Worm (Caenorhabditis elegans) whole organism, L1 larva: Measurements from ENCODE around the gene W08F4.3.

Experiments used
- C16A3.4 ChIP-seq: fragments of 150-350 bp; optimal IDR thresholded peaks from 2 replicates; lab custom pipeline; 2014; ENCODE audit warnings: missing biosample characterization, missing genetic modification characterization
- C34B4.2 ChIP-seq: sonication (generic microtip); optimal IDR thresholded peaks from 2 replicates; lab custom pipeline; 2017; ENCODE audit warnings: mild to moderate bottlenecking, missing genetic modification characterization, missing compliant biosample characterization
- alr-1 ChIP-seq: fragments of 200-800 bp; sonication (Bioruptor generic); optimal IDR thresholded peaks from 2 replicates; lab custom pipeline; 2018; ENCODE audit warnings: borderline replicate concordance, mild to moderate bottlenecking, missing genetic modification characterization, missing compliant biosample characterization
- ama-1 ChIP-seq: fragments of 150-350 bp; optimal IDR thresholded peaks from 2 replicates; lab custom pipeline; 2014
- blmp-1 ChIP-seq: fragments of 150-350 bp; optimal IDR thresholded peaks from 2 replicates; lab custom pipeline; 2014; ENCODE audit warnings: missing biosample characterization, missing genetic modification characterization
- ceh-63 ChIP-seq: fragments of 200-800 bp; sonication (Bioruptor generic); optimal IDR thresholded peaks from 2 replicates; lab custom pipeline; 2018; ENCODE audit warnings: mild to moderate bottlenecking, missing genetic modification characterization, missing compliant biosample characterization
- ceh-82 ChIP-seq, 3 experiments: fragments of 150-350 bp in 1 of 3; sonication (generic microtip) in 2 of 3; optimal IDR thresholded peaks; 2 replicates each; lab custom pipeline; 2014 to 2017; ENCODE audit warnings: missing biosample characterization in 3 of 3, missing genetic modification characterization in 3 of 3
- ceh-90 ChIP-seq: sonication (generic microtip); optimal IDR thresholded peaks from 2 replicates; lab custom pipeline; 2016; ENCODE audit warnings: missing genetic modification characterization, missing compliant biosample characterization
- dpl-1 ChIP-seq, 3 experiments: fragments of 150-350 bp in 2 of 3; sonication (generic microtip) in 1 of 3; optimal IDR thresholded peaks; 2 replicates each; lab custom pipeline; 2014 to 2017; ENCODE audit warnings: missing biosample characterization in 3 of 3, missing genetic modification characterization in 3 of 3, missing genetic modification reagents in 3 of 3
- dsc-1 ChIP-seq: sonication (generic microtip); optimal IDR thresholded peaks from 2 replicates; lab custom pipeline; 2016; ENCODE audit warnings: mild to moderate bottlenecking, missing genetic modification characterization, missing compliant biosample characterization
- efl-1 ChIP-seq, 4 experiments: fragments of 150-350 bp; optimal IDR thresholded peaks in 3 of 4; peaks in 1 of 4; 1 replicate in 1 of 4; 2 replicates in 3 of 4; lab custom pipeline; 2014; ENCODE audit warnings: missing biosample characterization in 2 of 4, missing genetic modification characterization in 2 of 4, missing genetic modification reagents in 2 of 4
- efl-3 ChIP-seq: fragments of 200-800 bp; sonication (Bioruptor generic); optimal IDR thresholded peaks from 2 replicates; lab custom pipeline; 2018; ENCODE audit warnings: mild to moderate bottlenecking, missing genetic modification characterization, missing compliant biosample characterization
- egl-27 ChIP-seq, 2 experiments: fragments of 150-350 bp in 1 of 2; sonication (generic microtip); optimal IDR thresholded peaks; 3 replicates each; lab custom pipeline; 2017 to 2018; ENCODE audit warnings: missing biosample characterization in 2 of 2, missing genetic modification characterization in 2 of 2, missing genetic modification reagents in 2 of 2
- elt-2 ChIP-seq: sonication (generic microtip); optimal IDR thresholded peaks from 2 replicates; lab custom pipeline; 2016; ENCODE audit warnings: missing genetic modification characterization, mild to moderate bottlenecking, inconsistent platforms, missing compliant biosample characterization, missing genetic modification reagents
- fkh-4 ChIP-seq: sonication (generic microtip); optimal IDR thresholded peaks from 2 replicates; lab custom pipeline; 2016; ENCODE audit warnings: missing compliant biosample characterization, missing genetic modification characterization, borderline replicate concordance
- fkh-8 ChIP-seq: sonication (generic microtip); optimal IDR thresholded peaks from 2 replicates; lab custom pipeline; 2016; ENCODE audit warnings: mild to moderate bottlenecking, missing genetic modification characterization, missing compliant biosample characterization
- fos-1 ChIP-seq: fragments of 150-350 bp; optimal IDR thresholded peaks from 2 replicates; lab custom pipeline; 2014; ENCODE audit warnings: missing biosample characterization, missing genetic modification characterization
- hlh-17 ChIP-seq: fragments of 200-800 bp; sonication (Bioruptor generic); optimal IDR thresholded peaks from 2 replicates; lab custom pipeline; 2018; ENCODE audit warnings: missing genetic modification characterization, mild to moderate bottlenecking, missing compliant biosample characterization, moderate library complexity, borderline replicate concordance
- hlh-4 ChIP-seq: sonication (generic microtip); optimal IDR thresholded peaks from 2 replicates; lab custom pipeline; 2016; ENCODE audit warnings: mild to moderate bottlenecking, missing genetic modification characterization, missing compliant biosample characterization
- hpl-2 ChIP-seq: fragments of 150-350 bp; optimal IDR thresholded peaks from 2 replicates; lab custom pipeline; 2014; ENCODE audit warnings: missing biosample characterization, missing genetic modification reagents, missing genetic modification characterization
- lin-13 ChIP-seq: fragments of 150-350 bp; optimal IDR thresholded peaks from 2 replicates; lab custom pipeline; 2014; ENCODE audit warnings: missing biosample characterization, missing genetic modification reagents, missing genetic modification characterization
- lin-14 ChIP-seq: fragments of 200-800 bp; sonication (Bioruptor generic); optimal IDR thresholded peaks from 2 replicates; lab custom pipeline; 2018; ENCODE audit warnings: mild to moderate bottlenecking, missing genetic modification characterization, moderate library complexity, missing compliant biosample characterization
- lir-3 ChIP-seq: sonication (generic microtip); optimal IDR thresholded peaks from 2 replicates; lab custom pipeline; 2016; ENCODE audit warnings: mild to moderate bottlenecking, missing genetic modification characterization, moderate library complexity, missing compliant biosample characterization; ENCODE audit not compliant: poor library complexity
- lsy-2 ChIP-seq, 2 experiments: fragments of 150-350 bp; optimal IDR thresholded peaks; 2 replicates each; lab custom pipeline; 2014; ENCODE audit warnings: missing biosample characterization in 2 of 2, missing genetic modification characterization in 2 of 2
- mab-9 ChIP-seq: fragments of 200-800 bp; sonication (Bioruptor generic); IDR thresholded peaks from 2 replicates; pipeline ENCODE4 v1.3.6; 2022; ENCODE audit warnings: missing genetic modification reagents, missing genetic modification characterization, missing compliant biosample characterization
- mdl-1 ChIP-seq, 2 experiments: fragments of 150-350 bp; optimal IDR thresholded peaks; 2 replicates each; lab custom pipeline; 2014 to 2017; ENCODE audit warnings: missing biosample characterization in 2 of 2, missing genetic modification characterization in 2 of 2, inconsistent platforms in 1 of 2
- mep-1 ChIP-seq: fragments of 150-350 bp; optimal IDR thresholded peaks from 2 replicates; lab custom pipeline; 2014; ENCODE audit warnings: missing biosample characterization, missing genetic modification characterization
- nhr-11 ChIP-seq: fragments of 150-350 bp; optimal IDR thresholded peaks from 2 replicates; lab custom pipeline; 2014; ENCODE audit warnings: missing biosample characterization, missing genetic modification characterization
- nhr-19 ChIP-seq: fragments of 200-800 bp; sonication (Bioruptor generic); conservative IDR thresholded peaks from 2 replicates; pipeline ENCODE4 v1.3.6; 2022; ENCODE audit warnings: missing genetic modification characterization, missing compliant biosample characterization
- nhr-20 ChIP-seq: sonication (generic microtip); optimal IDR thresholded peaks from 2 replicates; lab custom pipeline; 2016; ENCODE audit warnings: mild to moderate bottlenecking, missing genetic modification characterization, missing compliant biosample characterization
- nhr-47 ChIP-seq: sonication (generic microtip); optimal IDR thresholded peaks from 2 replicates; lab custom pipeline; 2016; ENCODE audit warnings: mild to moderate bottlenecking, missing genetic modification characterization, moderate library complexity, missing compliant biosample characterization
- nhr-71 ChIP-seq: sonication (generic microtip); optimal IDR thresholded peaks from 2 replicates; lab custom pipeline; 2016; ENCODE audit warnings: mild to moderate bottlenecking, missing genetic modification characterization, moderate library complexity, missing compliant biosample characterization
- nhr-76 ChIP-seq: sonication (generic microtip); optimal IDR thresholded peaks from 2 replicates; lab custom pipeline; 2017; ENCODE audit warnings: missing biosample characterization, missing genetic modification characterization
- nhr-77 ChIP-seq: fragments of 150-350 bp; optimal IDR thresholded peaks from 2 replicates; lab custom pipeline; 2014; ENCODE audit warnings: missing biosample characterization, missing genetic modification characterization
- nhr-85 ChIP-seq: sonication (generic microtip); peaks from one replicate; lab custom pipeline; 2016; ENCODE audit warnings: missing genetic modification characterization, inconsistent platforms, missing compliant biosample characterization
- nhr-90 ChIP-seq: sonication (generic microtip); optimal IDR thresholded peaks from 2 replicates; lab custom pipeline; 2016; ENCODE audit warnings: mild to moderate bottlenecking, missing genetic modification characterization, missing compliant biosample characterization; ENCODE audit not compliant: poor library complexity
- pag-3 ChIP-seq: sonication (generic microtip); optimal IDR thresholded peaks from 2 replicates; lab custom pipeline; 2017; ENCODE audit warnings: missing genetic modification characterization, mild to moderate bottlenecking, missing compliant biosample characterization, antibody characterized with exemption, borderline replicate concordance; ENCODE audit not compliant: insufficient read depth
- pqm-1 ChIP-seq: sonication (generic microtip); optimal IDR thresholded peaks from 3 replicates; lab custom pipeline; 2017; ENCODE audit warnings: missing biosample characterization, missing genetic modification characterization
- skn-1 ChIP-seq: fragments of 150-350 bp; optimal IDR thresholded peaks from 2 replicates; lab custom pipeline; 2014; ENCODE audit warnings: missing biosample characterization, missing genetic modification characterization
- snu-23 ChIP-seq: sonication (generic microtip); optimal IDR thresholded peaks from 2 replicates; lab custom pipeline; 2016; ENCODE audit warnings: missing genetic modification characterization, missing compliant biosample characterization
- sox-4 ChIP-seq: sonication (generic microtip); optimal IDR thresholded peaks from 2 replicates; lab custom pipeline; 2016; ENCODE audit warnings: missing genetic modification characterization, missing compliant biosample characterization
- sptf-1 ChIP-seq: fragments of 150-350 bp; optimal IDR thresholded peaks from 2 replicates; lab custom pipeline; 2014; ENCODE audit warnings: missing biosample characterization, missing genetic modification characterization
- sup-37 ChIP-seq: fragments of 200-800 bp; sonication (Bioruptor generic); optimal IDR thresholded peaks from 2 replicates; lab custom pipeline; 2018; ENCODE audit warnings: mild to moderate bottlenecking, missing genetic modification characterization, missing compliant biosample characterization
- swsn-7 ChIP-seq: sonication (generic microtip); optimal IDR thresholded peaks from 2 replicates; lab custom pipeline; 2016; ENCODE audit warnings: missing genetic modification characterization, missing compliant biosample characterization
- tbx-2 ChIP-seq: sonication (generic microtip); optimal IDR thresholded peaks from 2 replicates; lab custom pipeline; 2016; ENCODE audit warnings: missing genetic modification characterization, missing compliant biosample characterization
- unc-130 ChIP-seq: fragments of 150-350 bp; optimal IDR thresholded peaks from 2 replicates; lab custom pipeline; 2017; ENCODE audit warnings: missing biosample characterization, missing genetic modification characterization, inconsistent platforms
- unc-62 ChIP-seq: fragments of 150-350 bp; optimal IDR thresholded peaks from 2 replicates; lab custom pipeline; 2014; ENCODE audit warnings: missing biosample characterization, missing genetic modification reagents, missing genetic modification characterization
- unc-86 ChIP-seq: sonication (generic microtip); optimal IDR thresholded peaks from 2 replicates; lab custom pipeline; 2016; ENCODE audit warnings: missing genetic modification characterization, missing compliant biosample characterization
- unc-98 ChIP-seq: fragments of 200-800 bp; sonication (Bioruptor generic); IDR thresholded peaks from 2 replicates; pipeline ENCODE4 v1.3.6; 2022; ENCODE audit warnings: missing genetic modification characterization, missing compliant biosample characterization
- vab-15 ChIP-seq: sonication (generic microtip); optimal IDR thresholded peaks from 2 replicates; lab custom pipeline; 2017; ENCODE audit warnings: missing genotype, mild to moderate bottlenecking, missing genetic modification characterization, missing compliant biosample characterization
- xbp-1 ChIP-seq: sonication (generic microtip); optimal IDR thresholded peaks from 2 replicates; lab custom pipeline; 2016; ENCODE audit warnings: missing genetic modification characterization, missing compliant biosample characterization
- zip-4 ChIP-seq: fragments of 200-800 bp; sonication (Bioruptor generic); optimal IDR thresholded peaks from 2 replicates; lab custom pipeline; 2018; ENCODE audit warnings: mild to moderate bottlenecking, missing genetic modification characterization, moderate library complexity, missing compliant biosample characterization

W08F4.3 gene

DNA sequence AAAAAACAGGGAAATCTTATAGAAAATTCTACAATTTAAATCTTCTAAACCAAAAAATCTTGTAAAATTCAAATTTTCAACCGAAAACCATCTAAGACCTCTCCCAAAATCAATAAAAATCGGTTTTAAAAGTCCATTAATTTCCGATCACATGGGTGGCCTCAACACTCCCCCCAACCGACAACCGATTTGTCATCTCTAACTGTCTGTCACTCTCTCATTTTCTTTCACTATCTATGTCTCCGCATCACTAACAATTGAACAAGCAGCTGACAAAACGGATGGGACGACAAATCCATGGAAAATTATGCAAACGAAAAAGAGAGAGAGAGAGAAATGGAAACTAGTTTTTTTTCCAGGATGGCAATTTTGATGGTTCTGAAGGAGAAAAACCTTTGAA lies 22.6 kb downstream of the W08F4.3 start (continued):
- TF ChIP-seq swsn-7 (tag; lab: Kevin White, UChicago) (peak; percentile 62), unc-62 (GFP tag; lab: Kevin White, UChicago) (no peak), sox-4 (tag; lab: Kevin White, UChicago) (no peak), efl-3 (GFP tag; lab: Kevin White, UChicago) (no peak), fkh-4 (tag; lab: Kevin White, UChicago) (no peak), mdl-1 (tag; optimal IDR thresholded peaks at IDR 0.05; lab: Kevin White, UChicago) (peak in 1 of 2 experiments; percentile 81), fos-1 (tag; lab: Kevin White, UChicago) (no peak), unc-98 (GFP tag; lab: Robert Waterston, UW) (no peak), dsc-1 (peak; percentile 21), nhr-11 (tag; lab: Kevin White, UChicago) (peak; percentile 26), ceh-82 (tag; optimal IDR thresholded peaks at IDR 0.05; lab: Kevin White, UChicago) (peak in 1 of 3 experiments; percentile 56), dpl-1 (GFP tag; optimal IDR thresholded peaks at IDR 0.05; lab: Kevin White, UChicago) (peak; percentile 34 to 57 (median 49)), nhr-90 (no peak), efl-1 (optimal IDR thresholded peaks at IDR 0.05; lab: Kevin White, UChicago) (peak; percentile 61 to 68), efl-1 (GFP tag; optimal IDR thresholded peaks at IDR 0.05 in 1 of 2; lab: Kevin White, UChicago) (peak; percentile 53 to 81), alr-1 (tag; lab: Kevin White, UChicago) (no peak), ama-1 (lab: Kevin White, UChicago) (no peak), vab-15 (tag; lab: Kevin White, UChicago) (no peak), sup-37 (GFP tag; lab: Kevin White, UChicago) (no peak), C16A3.4 (peak; percentile 42), pag-3 (tag; lab: Kevin White, UChicago) (no peak), nhr-77 (no peak), C34B4.2 (tag; lab: Kevin White, UChicago) (no peak), tbx-2 (tag; lab: Kevin White, UChicago) (peak; percentile 66), elt-2 (no peak), sptf-1 (no peak), unc-130 (no peak), fkh-8 (peak; percentile 27), ceh-63 (no peak), nhr-85 (tag; lab: Kevin White, UChicago) (peak; percentile 83), snu-23 (GFP tag; lab: Kevin White, UChicago) (peak; percentile 82), skn-1 (peak; percentile 76), hlh-4 (no peak), hpl-2 (GFP tag; lab: Kevin White, UChicago) (no peak), hlh-17 (GFP tag; lab: Kevin White, UChicago) (no peak), lir-3 (peak; percentile 8), mep-1 (tag; lab: Kevin White, UChicago) (peak; percentile 87), blmp-1 (tag; lab: Kevin White, UChicago) (peak; percentile 70), nhr-19 (GFP tag; lab: Robert Waterston, UW) (no peak), nhr-47 (tag; lab: Kevin White, UChicago) (peak; percentile 40), lin-13 (GFP tag; lab: Kevin White, UChicago) (peak; percentile 73), xbp-1 (peak; percentile 23), lin-14 (GFP tag; lab: Kevin White, UChicago) (peak; percentile 94), unc-86 (tag; lab: Kevin White, UChicago) (peak; percentile 33), mab-9 (GFP tag; lab: Robert Waterston, UW) (no peak), nhr-71 (tag; lab: Kevin White, UChicago) (peak; percentile 86), pqm-1 (tag; lab: Kevin White, UChicago) (no peak), nhr-20 (peak; percentile 65), zip-4 (no peak), egl-27 (tag; optimal IDR thresholded peaks at IDR 0.05; lab: Kevin White, UChicago) (no peak), nhr-76 (tag; lab: Kevin White, UChicago) (no peak), ceh-90 (tag; lab: Kevin White, UChicago) (no peak), lsy-2 (tag; optimal IDR thresholded peaks at IDR 0.05; lab: Kevin White, UChicago) (peak; percentile 66 to 74)
